Fruit fly (Drosophila melanogaster) whole organism, adult: ENCODE data around the gene CG5715.
A peak's percentile ranks its signal among the peaks of the same experiment; 100 is the strongest.

Experiments
- CG11617 ChIP-seq: fragments of 200-800 bp; sonication (Bioruptor generic); optimal IDR thresholded peaks from 2 replicates; lab custom pipeline; 2017; ENCODE audit warnings: mild to moderate bottlenecking, missing biosample characterization, missing genetic modification reagents, missing genetic modification characterization
- CG12768 ChIP-seq: fragments of 200-800 bp; sonication (Bioruptor generic); optimal IDR thresholded peaks from 2 replicates; lab custom pipeline; 2017; ENCODE audit warnings: missing biosample characterization, missing genetic modification characterization, mild to moderate bottlenecking, moderate library complexity, missing genetic modification reagents
- CG14711 ChIP-seq: fragments of 200-800 bp; sonication (Bioruptor generic); optimal IDR thresholded peaks from 2 replicates; lab custom pipeline; 2018; ENCODE audit warnings: missing biosample characterization, mild to moderate bottlenecking, missing genetic modification characterization, moderate library complexity
- CG1620 ChIP-seq: fragments of 200-800 bp; sonication (Bioruptor generic); optimal IDR thresholded peaks from 2 replicates; lab custom pipeline; 2016; ENCODE audit warnings: missing biosample characterization, missing genetic modification characterization
- CG33017 ChIP-seq: fragments of 200-800 bp; sonication (Bioruptor generic); optimal IDR thresholded peaks from 2 replicates; lab custom pipeline; 2018; ENCODE audit warnings: missing biosample characterization, mild to moderate bottlenecking, missing genetic modification characterization, moderate library complexity
- CG5204 ChIP-seq: fragments of 200-800 bp; sonication (Bioruptor generic); optimal IDR thresholded peaks from 2 replicates; lab custom pipeline; 2016; ENCODE audit warnings: missing biosample characterization, missing genetic modification characterization
- CG7045 ChIP-seq: fragments of 200-800 bp; sonication (Bioruptor generic); optimal IDR thresholded peaks from 2 replicates; lab custom pipeline; 2017; ENCODE audit warnings: missing biosample characterization, mild to moderate bottlenecking, missing genetic modification characterization
- CG7101 ChIP-seq: fragments of 200-800 bp; sonication (Bioruptor generic); optimal IDR thresholded peaks from 2 replicates; lab custom pipeline; 2018; ENCODE audit warnings: missing biosample characterization, mild to moderate bottlenecking, missing genetic modification characterization, moderate library complexity
- Clk ChIP-seq: fragments of 200-800 bp; sonication (Bioruptor generic); optimal IDR thresholded peaks from 2 replicates; lab custom pipeline; 2017; ENCODE audit warnings: missing biosample characterization, missing genetic modification characterization
- Crg-1 ChIP-seq: fragments of 200-800 bp; sonication (Bioruptor generic); optimal IDR thresholded peaks from 2 replicates; lab custom pipeline; 2016; ENCODE audit warnings: missing biosample characterization, missing genetic modification characterization
- Hr96 ChIP-seq: fragments of 200-800 bp; sonication (Bioruptor generic); optimal IDR thresholded peaks from 2 replicates; lab custom pipeline; 2016; ENCODE audit warnings: missing biosample characterization, missing genetic modification characterization
- Mnt ChIP-seq: fragments of 200-800 bp; sonication (Bioruptor generic); optimal IDR thresholded peaks from 2 replicates; lab custom pipeline; 2016; ENCODE audit warnings: missing biosample characterization, mild to moderate bottlenecking, missing genetic modification characterization
- bab1 ChIP-seq: fragments of 200-800 bp; sonication (Bioruptor generic); optimal IDR thresholded peaks from 3 replicates; lab custom pipeline; 2019; ENCODE audit warnings: missing biosample characterization, mild to moderate bottlenecking, missing genetic modification characterization, moderate library complexity
- cic ChIP-seq: fragments of 200-800 bp; sonication (Bioruptor generic); optimal IDR thresholded peaks from 2 replicates; lab custom pipeline; 2017; ENCODE audit warnings: missing biosample characterization, mild to moderate bottlenecking, missing genetic modification characterization, moderate library complexity
- cnc ChIP-seq, 2 experiments: fragments of >200 bp; optimal IDR thresholded peaks; 2 replicates each; lab custom pipeline; 2017
- kay ChIP-seq: fragments of 200-800 bp; sonication (Bioruptor generic); peaks from one replicate; lab custom pipeline; 2016; ENCODE audit warnings: missing biosample characterization, missing genetic modification characterization, borderline replicate concordance
- ovo ChIP-seq: fragments of 200-800 bp; sonication (Bioruptor generic); optimal IDR thresholded peaks from 2 replicates; lab custom pipeline; 2016; ENCODE audit warnings: missing biosample characterization, missing genetic modification characterization
- pad ChIP-seq: fragments of 200-800 bp; sonication (Bioruptor generic); optimal IDR thresholded peaks from 3 replicates; lab custom pipeline; 2017; ENCODE audit warnings: missing biosample characterization, missing genetic modification characterization, mild to moderate bottlenecking, moderate library complexity, missing genetic modification reagents
- tj ChIP-seq: fragments of 200-800 bp; sonication (Bioruptor generic); optimal IDR thresholded peaks from 3 replicates; lab custom pipeline; 2017; ENCODE audit warnings: missing biosample characterization, mild to moderate bottlenecking, missing genetic modification characterization, moderate library complexity
- toe ChIP-seq: fragments of 200-800 bp; sonication (Bioruptor generic); optimal IDR thresholded peaks from 2 replicates; lab custom pipeline; 2016; ENCODE audit warnings: missing biosample characterization, missing genetic modification characterization

The CG5715 gene

DNA sequence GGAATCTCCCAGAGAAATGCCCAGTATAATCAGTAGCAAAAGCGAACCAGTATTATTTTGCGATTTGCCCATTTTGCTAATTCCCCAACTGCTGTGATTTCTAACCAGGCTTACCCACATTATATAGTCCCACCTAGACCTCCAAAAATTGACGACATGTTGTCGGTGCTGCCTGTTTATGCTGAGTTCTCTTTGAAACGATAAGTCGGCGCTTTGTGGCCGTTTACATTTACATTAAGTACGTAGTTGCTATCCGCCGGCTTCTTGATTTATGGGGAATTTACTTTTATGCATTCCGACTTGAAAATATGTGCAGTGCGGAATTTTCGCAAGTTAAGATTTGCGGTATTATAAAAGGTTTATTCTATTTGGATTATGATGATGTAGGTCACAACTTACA is at the start of gene CG5715:
Gene CG5715 (minus strand): TSS at position 101 of the 400 bp plus-strand sequence.
- TF ChIP-seq Hr96 (GFP tag; lab: Kevin White, UChicago): no peak

- TF ChIP-seq CG7101 (tag; lab: Kevin White, UChicago): no peak
- no peak for TF ChIP-seq CG1620 (GFP tag; lab: Kevin White, UChicago)
- no peak for TF ChIP-seq CG33017 (tag; lab: Kevin White, UChicago)
- TF ChIP-seq Hr96 (GFP tag; lab: Kevin White, UChicago): no peak
- TF ChIP-seq CG7045: no peak
These were observed 47.1 kb upstream of the CG5715 start, which contains the start of gene Ms for dm6 chr3R:24341251-24341650. Gene Ms (plus strand): TSS chr3R:24341551.

dm6 chr3R:24336622-24337021 is 42.4 kb upstream of the CG5715 start, which contains the start of gene CG6432:
Gene CG6432 (plus strand): TSS chr3R:24336922.
- TF ChIP-seq CG33017 (tag; lab: Kevin White, UChicago) (no peak), Clk (GFP tag; lab: Kevin White, UChicago) (no peak), pad (GFP tag; lab: Kevin White, UChicago) (no peak), tj (GFP tag; lab: Kevin White, UChicago) (no peak), CG7101 (tag; lab: Kevin White, UChicago) (no peak), CG14711 (tag; lab: Kevin White, UChicago) (no peak), ovo (GFP tag; lab: Kevin White, UChicago) (no peak), Mnt (GFP tag; lab: Kevin White, UChicago) (no peak), kay (GFP tag; lab: Kevin White, UChicago) (no peak)

DNA sequence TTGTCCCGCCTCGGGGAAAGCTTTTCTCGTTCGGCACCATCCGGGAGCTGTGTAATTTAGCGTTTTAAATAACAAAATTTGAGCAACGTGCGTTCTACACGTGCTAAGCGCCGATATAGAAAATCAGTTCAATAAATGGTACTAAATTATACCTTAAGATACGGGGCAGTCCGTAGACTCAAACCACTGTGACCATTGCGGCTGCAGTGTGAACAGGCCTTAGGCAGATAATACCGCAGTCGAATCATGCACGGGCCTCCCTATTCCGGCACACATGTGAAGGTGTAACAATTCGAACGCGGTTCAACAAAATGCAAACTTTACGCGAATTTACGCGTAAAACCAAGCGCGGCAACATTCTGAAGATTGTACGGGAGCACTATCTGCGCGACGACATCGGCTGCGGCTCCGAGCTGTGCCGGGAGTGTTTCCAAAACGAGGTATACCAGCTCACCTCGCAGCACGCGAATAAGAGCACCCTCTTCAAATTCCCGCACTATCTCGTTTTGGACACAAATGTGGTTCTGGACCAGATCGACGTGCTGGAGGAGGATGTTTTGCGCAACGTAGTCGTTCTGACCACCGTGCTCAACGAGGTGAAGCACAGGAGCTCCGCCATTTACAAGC is 39.1 kb upstream of the CG5715 start, which contains the start of the genes Rrp5 and Dis3:
Gene Rrp5 (minus strand): TSS at position 135 of the 627 bp plus-strand sequence.
Gene Dis3 (plus strand): TSS at position 252 of the 627 bp plus-strand sequence.
- TF ChIP-seq bab1 (GFP tag; lab: Kevin White, UChicago): peak; percentile 4
- TF ChIP-seq CG11617 (GFP tag; lab: Kevin White, UChicago): peak; percentile 15
- TF ChIP-seq CG7101 (tag; lab: Kevin White, UChicago): no peak
- TF ChIP-seq cnc (optimal IDR thresholded peaks at IDR 0.05; lab: Kevin White, UChicago): no peak
- TF ChIP-seq CG7045: no peak
- TF ChIP-seq cic: peak; percentile 30
- TF ChIP-seq CG14711 (tag; lab: Kevin White, UChicago): no peak
- TF ChIP-seq CG12768 (GFP tag; lab: Kevin White, UChicago): no peak
- TF ChIP-seq ovo (GFP tag; lab: Kevin White, UChicago): peak; percentile 16
- peak; percentile 11 for TF ChIP-seq pad (GFP tag; lab: Kevin White, UChicago)
- no peak for TF ChIP-seq kay (GFP tag; lab: Kevin White, UChicago)
- peak; percentile 20 for TF ChIP-seq CG1620 (GFP tag; lab: Kevin White, UChicago)
- no peak for TF ChIP-seq toe (GFP tag; lab: Kevin White, UChicago)
- no peak for TF ChIP-seq Hr96 (GFP tag; lab: Kevin White, UChicago)
- TF ChIP-seq CG33017 (tag; lab: Kevin White, UChicago): no peak
- TF ChIP-seq Crg-1 (GFP tag; lab: Kevin White, UChicago): no peak
- no peak for TF ChIP-seq Clk (GFP tag; lab: Kevin White, UChicago)
- TF ChIP-seq Mnt (GFP tag; lab: Kevin White, UChicago): peak; percentile 99

DNA sequence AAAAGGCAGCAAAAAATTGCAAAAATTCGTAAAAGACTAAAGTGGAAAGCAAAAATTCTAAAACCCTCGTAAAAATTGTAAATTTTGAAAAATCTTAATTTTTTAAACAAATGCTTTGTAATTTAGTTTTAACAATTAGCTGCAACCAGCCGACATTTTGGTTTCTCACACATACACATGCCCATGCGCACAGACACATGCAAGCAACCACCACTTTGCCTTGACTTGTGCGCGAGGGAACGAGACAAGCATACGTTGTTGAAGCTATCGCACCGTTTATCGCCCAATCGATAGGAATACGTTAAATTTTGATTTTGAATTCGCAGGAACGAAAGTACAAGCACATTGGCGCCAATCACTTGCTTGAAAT is 26.1 kb upstream of the CG5715 start:
- TF ChIP-seq CG12768 (GFP tag; lab: Kevin White, UChicago) (peak; percentile 5), ovo (GFP tag; lab: Kevin White, UChicago) (no peak), Mnt (GFP tag; lab: Kevin White, UChicago) (peak; percentile 42), CG33017 (tag; lab: Kevin White, UChicago) (no peak), cic (no peak), Clk (GFP tag; lab: Kevin White, UChicago) (no peak), pad (GFP tag; lab: Kevin White, UChicago) (no peak), CG5204 (GFP tag; lab: Kevin White, UChicago) (no peak), CG7101 (tag; lab: Kevin White, UChicago) (no peak), tj (GFP tag; lab: Kevin White, UChicago) (no peak), CG14711 (tag; lab: Kevin White, UChicago) (no peak), CG1620 (GFP tag; lab: Kevin White, UChicago) (no peak), CG11617 (GFP tag; lab: Kevin White, UChicago) (no peak), CG7045 (no peak), toe (GFP tag; lab: Kevin White, UChicago) (no peak)

DNA sequence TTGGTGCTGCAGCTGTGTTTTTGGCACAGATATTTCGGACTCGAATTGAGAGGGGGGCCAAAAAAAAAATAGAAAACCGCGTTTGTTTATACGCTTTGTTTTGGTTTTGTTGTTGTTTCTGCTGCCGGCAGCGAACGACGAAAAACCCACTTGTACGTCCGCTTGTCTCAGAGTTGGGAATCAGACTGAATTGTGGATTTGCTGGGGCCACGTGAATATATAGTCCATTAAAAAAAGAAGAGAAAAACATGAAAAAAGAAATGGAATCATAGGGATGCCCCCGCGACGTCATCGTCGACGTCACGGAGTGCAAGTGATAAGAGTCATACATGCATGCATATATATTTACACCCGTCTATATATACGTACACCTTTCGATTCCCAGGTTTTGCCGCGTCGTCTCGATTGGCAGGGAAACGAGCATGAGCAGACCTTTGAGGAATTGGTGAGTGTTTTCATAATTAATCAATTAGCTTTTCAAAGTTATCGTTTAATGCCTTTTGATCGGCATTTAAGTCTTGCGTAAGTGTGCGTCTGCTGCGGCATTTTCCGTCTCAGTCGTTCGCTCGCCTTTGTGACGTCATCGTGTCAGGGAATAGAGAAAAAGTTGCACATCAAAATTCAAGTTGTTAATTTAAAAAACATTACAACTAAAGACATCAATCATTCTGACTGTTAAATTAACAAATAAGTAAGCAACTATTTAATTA is 25.6 kb upstream of the CG5715 start:
- TF ChIP-seq CG1620 (GFP tag; lab: Kevin White, UChicago) (no peak), CG7101 (tag; lab: Kevin White, UChicago) (no peak), Mnt (GFP tag; lab: Kevin White, UChicago) (peak; percentile 70), kay (GFP tag; lab: Kevin White, UChicago) (peak; percentile 97), tj (GFP tag; lab: Kevin White, UChicago) (peak; percentile 58), Crg-1 (GFP tag; lab: Kevin White, UChicago) (no peak), CG12768 (GFP tag; lab: Kevin White, UChicago) (peak; percentile 39)
